Fruit fly (Drosophila melanogaster): ENCODE results near the gene CG31538.

The CG31538 gene

dm6 chr3R:5305850-5306483 is 28.3 kb upstream of the CG31538 start:
- no peak for TF ChIP-seq gl (tag; optimal IDR thresholded peaks at IDR 0.05)
- no peak for TF ChIP-seq CG17806 (tag; optimal IDR thresholded peaks at IDR 0.05)
- no peak for TF ChIP-seq Snoo (tag; optimal IDR thresholded peaks at IDR 0.05)
- TF ChIP-seq CG4496 (GFP tag; IDR thresholded peaks at IDR 0.05) = no peak
- no peak for TF ChIP-seq CG14655 (GFP tag; optimal IDR thresholded peaks at IDR 0.05)
- no peak for TF ChIP-seq Pif1A (GFP tag; optimal IDR thresholded peaks at IDR 0.05)
- TF ChIP-seq CG34367 (tag; optimal IDR thresholded peaks at IDR 0.05) = no peak
- no peak for TF ChIP-seq D1 (tag; optimal IDR thresholded peaks at IDR 0.05)
- no peak for TF ChIP-seq EcR (GFP tag; optimal IDR thresholded peaks at IDR 0.05)
- no peak for TF ChIP-seq CG8301 (tag; optimal IDR thresholded peaks at IDR 0.05)
- no peak for TF ChIP-seq fd96Ca (GFP tag; IDR thresholded peaks at IDR 0.05)
- TF ChIP-seq CG9948 (tag; optimal IDR thresholded peaks at IDR 0.05) = no peak
- no peak for TF ChIP-seq CG32121 (GFP tag; IDR thresholded peaks at IDR 0.05)
- no peak for TF ChIP-seq CG15710 (tag; optimal IDR thresholded peaks at IDR 0.05)
- no peak for TF ChIP-seq Pif1B (GFP tag; optimal IDR thresholded peaks at IDR 0.05)

- TF ChIP-seq Pif1A (GFP tag; optimal IDR thresholded peaks at IDR 0.05) = no peak
- TF ChIP-seq EcR (GFP tag; optimal IDR thresholded peaks at IDR 0.05) = peak; percentile 86
- peak; percentile 1 for TF ChIP-seq Pif1B (GFP tag; optimal IDR thresholded peaks at IDR 0.05)
- no peak for TF ChIP-seq CG10348 (GFP tag; IDR thresholded peaks at IDR 0.05)
- TF ChIP-seq gl (tag; optimal IDR thresholded peaks at IDR 0.05) = peak; percentile 9
- TF ChIP-seq CG4496 (GFP tag; IDR thresholded peaks at IDR 0.05) = 0 out of 3 replicates have a peak, but pooled peaks have one; percentile 7
These were observed 25.5 kb upstream of the CG31538 start for dm6 chr3R:5302939-5303777.

- TF ChIP-seq CG15710 (tag; optimal IDR thresholded peaks at IDR 0.05) = no peak
- TF ChIP-seq CG32121 (GFP tag; IDR thresholded peaks at IDR 0.05) = no peak
- TF ChIP-seq EcR (GFP tag; optimal IDR thresholded peaks at IDR 0.05) = no peak
- no peak for TF ChIP-seq CG10348 (GFP tag; IDR thresholded peaks at IDR 0.05)
- TF ChIP-seq CG8159 (tag; optimal IDR thresholded peaks at IDR 0.05) = no peak
- no peak for TF ChIP-seq CG13204 (GFP tag; optimal IDR thresholded peaks at IDR 0.05)
- no peak for TF ChIP-seq CG17806 (tag; optimal IDR thresholded peaks at IDR 0.05)
- no peak for TF ChIP-seq gl (tag; optimal IDR thresholded peaks at IDR 0.05)
- no peak for TF ChIP-seq Pif1B (GFP tag; optimal IDR thresholded peaks at IDR 0.05)
- no peak for TF ChIP-seq CG8301 (tag; optimal IDR thresholded peaks at IDR 0.05)
- no peak for TF ChIP-seq CG9948 (tag; optimal IDR thresholded peaks at IDR 0.05)
These were observed 24.3 kb upstream of the CG31538 start for dm6 chr3R:5301905-5302304.

- TF ChIP-seq CG17806 (tag; optimal IDR thresholded peaks at IDR 0.05) (no peak), rn (GFP tag; IDR thresholded peaks at IDR 0.05) (peak; percentile 23; the same call in 1 of the 2 replicates)
These were observed 23.0 kb upstream of the CG31538 start for dm6 chr3R:5300620-5301019.

dm6 chr3R:5299569-5300195 is 22.0 kb upstream of the CG31538 start, which contains the start of gene Tim17b1:
Gene Tim17b1 (plus strand): TSS chr3R:5300145.
- TF ChIP-seq Ets98B (GFP tag; IDR thresholded peaks at IDR 0.05) (no peak), CG34367 (tag; optimal IDR thresholded peaks at IDR 0.05) (no peak), fd96Ca (GFP tag; IDR thresholded peaks at IDR 0.05) (no peak), gl (tag; optimal IDR thresholded peaks at IDR 0.05) (no peak), D1 (tag; optimal IDR thresholded peaks at IDR 0.05) (no peak), CG4496 (GFP tag; IDR thresholded peaks at IDR 0.05) (no peak)

dm6 chr3R:5298599-5299307 is 21.1 kb upstream of the CG31538 start:
- no peak for TF ChIP-seq CG9948 (tag; optimal IDR thresholded peaks at IDR 0.05)
- 0 out of 2 replicates have a peak, but pooled peaks have one; percentile 4 for TF ChIP-seq rn (GFP tag; IDR thresholded peaks at IDR 0.05)
- peak; percentile 45; the same call in 1 of the 2 replicates for TF ChIP-seq CG32121 (GFP tag; IDR thresholded peaks at IDR 0.05)

dm6 chr3R:5297315-5297714 is 19.7 kb upstream of the CG31538 start:
- TF ChIP-seq EcR (GFP tag; optimal IDR thresholded peaks at IDR 0.05) (peak; percentile 28), CG9948 (tag; optimal IDR thresholded peaks at IDR 0.05) (no peak)

Data from whole organism, pupa.